Worm (Caenorhabditis elegans) whole organism, mixed stage, embryonic: ENCODE results near the gene srx-10.
A peak's percentile ranks its signal among the peaks of the same experiment; 100 is the strongest.

Source experiments
- M03D4.4 ChIP-seq: sonication (generic microtip); optimal IDR thresholded peaks from 2 replicates; lab custom pipeline; 2017; ENCODE audit warnings: mild to moderate bottlenecking, missing genetic modification characterization, missing compliant biosample characterization
- bed-3 ChIP-seq: fragments of 200-800 bp; sonication (Bioruptor generic); optimal IDR thresholded peaks from 3 replicates; lab custom pipeline; 2018; ENCODE audit warnings: mild to moderate bottlenecking, missing genetic modification characterization, moderate library complexity, missing compliant biosample characterization
- blmp-1 ChIP-seq: fragments of 150-350 bp; optimal IDR thresholded peaks from 2 replicates; lab custom pipeline; 2014; ENCODE audit warnings: missing biosample characterization, missing genetic modification characterization
- ceh-39 ChIP-seq: fragments of 150-350 bp; optimal IDR thresholded peaks from 2 replicates; lab custom pipeline; 2014; ENCODE audit warnings: missing biosample characterization, missing genetic modification characterization
- ceh-43 ChIP-seq: fragments of 200-800 bp; sonication (Bioruptor generic); optimal IDR thresholded peaks from 2 replicates; lab custom pipeline; 2018; ENCODE audit warnings: mild to moderate bottlenecking, missing genetic modification characterization, moderate library complexity, missing compliant biosample characterization
- ceh-83 ChIP-seq: fragments of 200-800 bp; sonication (Bioruptor generic); optimal IDR thresholded peaks from 2 replicates; lab custom pipeline; 2018; ENCODE audit warnings: mild to moderate bottlenecking, missing genetic modification characterization, missing compliant biosample characterization
- ces-1 ChIP-seq: fragments of 150-350 bp; optimal IDR thresholded peaks from 2 replicates; lab custom pipeline; 2014; ENCODE audit warnings: missing biosample characterization, missing genetic modification reagents, missing genetic modification characterization
- cnd-1 ChIP-seq: fragments of 200-800 bp; sonication (Bioruptor generic); optimal IDR thresholded peaks from 2 replicates; lab custom pipeline; 2018; ENCODE audit warnings: mild to moderate bottlenecking, missing genetic modification characterization, missing compliant biosample characterization
- drap-1 ChIP-seq: fragments of 200-800 bp; sonication (Bioruptor generic); optimal IDR thresholded peaks from 3 replicates; lab custom pipeline; 2018; ENCODE audit warnings: mild to moderate bottlenecking, missing genetic modification characterization, missing compliant biosample characterization
- elt-1 ChIP-seq: sonication (generic microtip); optimal IDR thresholded peaks from 2 replicates; lab custom pipeline; 2017; ENCODE audit warnings: missing genetic modification characterization, mild to moderate bottlenecking, missing compliant biosample characterization, antibody characterized with exemption, moderate library complexity, borderline replicate concordance; ENCODE audit not compliant: insufficient read depth
- elt-3 ChIP-seq: fragments of 150-350 bp; optimal IDR thresholded peaks from 2 replicates; lab custom pipeline; 2014; ENCODE audit warnings: missing biosample characterization, missing genetic modification characterization
- flh-1 ChIP-seq: fragments of 200-800 bp; sonication (Bioruptor generic); optimal IDR thresholded peaks from 2 replicates; lab custom pipeline; 2018; ENCODE audit warnings: mild to moderate bottlenecking, missing genetic modification characterization, moderate library complexity, missing compliant biosample characterization
- ham-2 ChIP-seq: fragments of 200-800 bp; sonication (Bioruptor generic); optimal IDR thresholded peaks from 2 replicates; lab custom pipeline; 2018; ENCODE audit warnings: mild to moderate bottlenecking, missing genetic modification characterization, missing compliant biosample characterization
- hlh-1 ChIP-seq: fragments of 150-350 bp; optimal IDR thresholded peaks from 2 replicates; lab custom pipeline; 2014; ENCODE audit warnings: missing biosample characterization, missing genetic modification reagents, missing genetic modification characterization
- lin-13 ChIP-seq: fragments of 150-350 bp; optimal IDR thresholded peaks from 2 replicates; lab custom pipeline; 2014; ENCODE audit warnings: missing biosample characterization, missing genetic modification characterization
- lin-32 ChIP-seq: fragments of 200-800 bp; sonication (Bioruptor generic); optimal IDR thresholded peaks from 2 replicates; lab custom pipeline; 2018; ENCODE audit warnings: mild to moderate bottlenecking, missing genetic modification characterization, missing compliant biosample characterization
- lsy-2 ChIP-seq: fragments of 150-350 bp; optimal IDR thresholded peaks from 2 replicates; lab custom pipeline; 2014; ENCODE audit warnings: missing biosample characterization, missing genetic modification characterization
- mab-5 ChIP-seq: fragments of 150-350 bp; optimal IDR thresholded peaks from 2 replicates; lab custom pipeline; 2014; ENCODE audit warnings: missing biosample characterization, missing genetic modification characterization
- mep-1 ChIP-seq: fragments of 150-350 bp; optimal IDR thresholded peaks from 2 replicates; lab custom pipeline; 2017; ENCODE audit warnings: missing biosample characterization, missing genetic modification reagents, missing genetic modification characterization, inconsistent platforms
- mls-2 ChIP-seq: sonication (generic microtip); optimal IDR thresholded peaks from 2 replicates; lab custom pipeline; 2016; ENCODE audit warnings: mild to moderate bottlenecking, missing genetic modification characterization, moderate library complexity, missing compliant biosample characterization
- nhr-12 ChIP-seq: fragments of 150-350 bp; optimal IDR thresholded peaks from 2 replicates; lab custom pipeline; 2014; ENCODE audit warnings: missing biosample characterization, missing genetic modification characterization
- nhr-2 ChIP-seq: fragments of 150-350 bp; optimal IDR thresholded peaks from 2 replicates; lab custom pipeline; 2014; ENCODE audit warnings: missing biosample characterization, missing genetic modification characterization
- nhr-237 ChIP-seq: fragments of 150-350 bp; optimal IDR thresholded peaks from 2 replicates; lab custom pipeline; 2014; ENCODE audit warnings: missing biosample characterization, missing genetic modification characterization
- nhr-28 ChIP-seq: fragments of 150-350 bp; optimal IDR thresholded peaks from 2 replicates; lab custom pipeline; 2014; ENCODE audit warnings: missing biosample characterization, missing genetic modification characterization
- nhr-76 ChIP-seq: sonication (generic microtip); optimal IDR thresholded peaks from 2 replicates; lab custom pipeline; 2017; ENCODE audit warnings: missing biosample characterization, missing genetic modification characterization
- pha-4 ChIP-seq: fragments of 150-350 bp; optimal IDR thresholded peaks from 2 replicates; lab custom pipeline; 2018; ENCODE audit warnings: missing biosample characterization, missing genetic modification reagents, missing genetic modification characterization
- sem-2 ChIP-seq: fragments of 200-800 bp; sonication (Bioruptor generic); optimal IDR thresholded peaks from 2 replicates; lab custom pipeline; 2018; ENCODE audit warnings: mild to moderate bottlenecking, missing genetic modification characterization, missing compliant biosample characterization
- snpc-4 ChIP-seq: fragments of 150-350 bp; optimal IDR thresholded peaks from 2 replicates; lab custom pipeline; 2014; ENCODE audit warnings: missing biosample characterization, missing genetic modification characterization
- sptf-1 ChIP-seq: sonication (generic microtip); optimal IDR thresholded peaks from 2 replicates; lab custom pipeline; 2017; ENCODE audit warnings: mild to moderate bottlenecking, missing genetic modification characterization, moderate library complexity, missing compliant biosample characterization
- tbx-8 ChIP-seq: fragments of 200-800 bp; sonication (Bioruptor generic); optimal IDR thresholded peaks from 2 replicates; lab custom pipeline; 2018; ENCODE audit warnings: mild to moderate bottlenecking, missing genetic modification characterization, moderate library complexity, missing compliant biosample characterization
- unc-120 ChIP-seq: sonication (generic microtip); optimal IDR thresholded peaks from 2 replicates; lab custom pipeline; 2017; ENCODE audit warnings: missing genetic modification characterization, missing compliant biosample characterization; ENCODE audit not compliant: poor library complexity, severe bottlenecking
- unc-39 ChIP-seq: fragments of 150-350 bp; optimal IDR thresholded peaks from 2 replicates; lab custom pipeline; 2014; ENCODE audit warnings: missing biosample characterization, missing genetic modification characterization
- unc-62 ChIP-seq: fragments of 150-350 bp; optimal IDR thresholded peaks from 2 replicates; lab custom pipeline; 2014; ENCODE audit warnings: missing biosample characterization, missing genetic modification reagents, missing genetic modification characterization
- zip-8 ChIP-seq: fragments of 150-350 bp; optimal IDR thresholded peaks from 2 replicates; lab custom pipeline; 2014; ENCODE audit warnings: missing biosample characterization, missing genetic modification characterization
- ztf-11 ChIP-seq: fragments of 150-350 bp; optimal IDR thresholded peaks from 2 replicates; lab custom pipeline; 2014; ENCODE audit warnings: missing biosample characterization, missing genetic modification characterization

srx-10 gene

DNA sequence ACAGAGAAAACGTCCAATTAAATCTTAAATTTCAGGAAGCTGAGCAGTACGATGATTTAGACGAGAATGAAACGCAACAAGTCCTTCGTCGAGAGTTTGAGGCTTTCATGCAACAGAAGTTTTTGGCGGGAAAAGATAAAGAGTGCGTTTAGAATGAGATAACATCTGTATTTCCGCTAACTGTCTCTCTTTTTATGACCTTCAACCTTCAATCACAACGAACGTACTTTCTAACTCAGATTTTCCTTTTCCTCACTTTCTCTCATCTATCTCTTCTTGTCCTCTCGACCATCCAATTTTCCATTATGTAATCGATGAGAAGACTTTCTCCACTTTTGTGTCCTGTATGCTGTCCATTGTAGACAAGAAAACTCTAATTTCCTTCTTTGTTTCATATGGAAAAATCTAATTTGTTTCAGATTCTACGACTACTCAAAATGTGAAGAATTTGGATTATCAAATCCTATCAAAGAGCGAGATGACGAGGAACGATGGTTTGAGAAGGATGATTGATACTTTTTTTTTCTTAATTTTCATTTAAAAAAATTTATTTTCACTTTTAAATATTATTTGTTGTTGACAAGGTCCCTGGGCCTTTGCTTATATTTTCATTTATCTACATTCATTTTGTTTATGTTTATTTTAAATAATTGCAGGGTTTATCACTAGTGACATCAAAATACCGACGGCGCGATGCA, 17.1 kb upstream of the srx-10 start, which contains the start of gene sao-1:
Gene sao-1 (plus strand): TSS at position 648 of the 698 bp plus-strand sequence.
- TF ChIP-seq ztf-11 (no peak), ham-2 (GFP tag; lab: Kevin White, UChicago) (no peak), zip-8 (tag; lab: Kevin White, UChicago) (no peak), flh-1 (GFP tag; lab: Kevin White, UChicago) (no peak), snpc-4 (tag; lab: Kevin White, UChicago) (no peak), lin-32 (GFP tag; lab: Kevin White, UChicago) (no peak), unc-62 (GFP tag; lab: Kevin White, UChicago) (no peak), hlh-1 (no peak), bed-3 (GFP tag; lab: Kevin White, UChicago) (no peak), blmp-1 (peak; percentile 79), sptf-1 (tag; lab: Kevin White, UChicago) (no peak), mab-5 (tag; lab: Kevin White, UChicago) (no peak), cnd-1 (tag; lab: Kevin White, UChicago) (no peak), elt-1 (tag; lab: Kevin White, UChicago) (peak; percentile 80), sem-2 (GFP tag; lab: Kevin White, UChicago) (no peak)

DNA sequence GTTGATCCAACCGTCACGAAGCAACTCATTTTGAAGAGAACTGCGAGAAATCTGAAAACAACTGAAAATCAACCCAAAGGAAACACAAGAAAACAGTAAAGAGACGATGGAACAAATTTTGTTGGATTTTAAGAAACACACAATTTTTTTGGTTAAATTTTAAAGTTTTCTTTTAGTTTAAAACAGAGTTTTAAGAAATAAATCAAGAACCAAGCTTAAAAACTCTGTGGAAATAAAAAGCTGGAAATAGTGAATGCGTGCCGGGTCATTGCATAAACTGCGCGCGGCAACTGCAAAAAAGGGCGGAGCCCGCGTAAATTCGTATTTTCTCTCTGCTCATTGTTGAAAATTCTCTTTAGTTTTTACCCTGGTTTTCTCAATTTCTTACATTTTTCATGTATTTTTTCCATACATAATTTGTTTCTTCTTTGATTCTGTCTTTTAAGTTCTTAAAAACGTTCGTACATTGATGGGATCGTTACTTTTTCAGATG, 15.7 kb upstream of the srx-10 start, which contains the start of the genes algn-13 and R10D12.13:
Gene algn-13 (minus strand): TSS at position 51 of the 493 bp plus-strand sequence.
Gene R10D12.13 (plus strand): TSS at position 491 of the 493 bp plus-strand sequence.
- TF ChIP-seq blmp-1 (peak; percentile 52), elt-1 (tag; lab: Kevin White, UChicago) (peak; percentile 47), sptf-1 (tag; lab: Kevin White, UChicago) (peak; percentile 92), nhr-2 (tag; lab: Kevin White, UChicago) (peak; percentile 24), ces-1 (GFP tag; lab: Kevin White, UChicago) (peak; percentile 40), ceh-39 (tag; lab: Kevin White, UChicago) (no peak), nhr-12 (no peak), unc-39 (tag; lab: Kevin White, UChicago) (no peak), nhr-237 (tag; lab: Kevin White, UChicago) (no peak), nhr-28 (tag; lab: Kevin White, UChicago) (no peak), bed-3 (GFP tag; lab: Kevin White, UChicago) (peak; percentile 70), elt-3 (tag; lab: Kevin White, UChicago) (peak; percentile 16), flh-1 (GFP tag; lab: Kevin White, UChicago) (peak; percentile 64), hlh-1 (peak; percentile 26), lsy-2 (tag; lab: Kevin White, UChicago) (peak; percentile 37), drap-1 (GFP tag; lab: Kevin White, UChicago) (peak; percentile 81), cnd-1 (tag; lab: Kevin White, UChicago) (peak; percentile 77), mep-1 (tag; lab: Kevin White, UChicago) (peak; percentile 79), tbx-8 (GFP tag; lab: Kevin White, UChicago) (peak; percentile 64), ceh-83 (GFP tag; lab: Kevin White, UChicago) (peak; percentile 79), unc-120 (peak; percentile 91), M03D4.4 (peak; percentile 86), unc-62 (GFP tag; lab: Kevin White, UChicago) (no peak), mls-2 (peak; percentile 84), ham-2 (GFP tag; lab: Kevin White, UChicago) (peak; percentile 60), lin-13 (tag; lab: Kevin White, UChicago) (peak; percentile 66), nhr-76 (tag; lab: Kevin White, UChicago) (no peak), lin-32 (GFP tag; lab: Kevin White, UChicago) (peak; percentile 41), sem-2 (GFP tag; lab: Kevin White, UChicago) (peak; percentile 64), zip-8 (tag; lab: Kevin White, UChicago) (no peak), mab-5 (tag; lab: Kevin White, UChicago) (peak; percentile 60), pha-4 (tag; lab: Kevin White, UChicago) (peak; percentile 52), ceh-43 (GFP tag; lab: Kevin White, UChicago) (peak; percentile 68), snpc-4 (tag; lab: Kevin White, UChicago) (no peak), ztf-11 (peak; percentile 59)
